Worm (Caenorhabditis elegans): ENCODE data around the gene C47E8.4.

The C47E8.4 gene

ce11 chrV:14695713-14696112 is 10.4 kb upstream of the C47E8.4 start:
- TF ChIP-seq sem-4 (tag; optimal IDR thresholded peaks at IDR 0.05) (no peak), nhr-77 (tag; optimal IDR thresholded peaks at IDR 0.05) (no peak), egl-27 (tag; optimal IDR thresholded peaks at IDR 0.05) (no peak)

DNA sequence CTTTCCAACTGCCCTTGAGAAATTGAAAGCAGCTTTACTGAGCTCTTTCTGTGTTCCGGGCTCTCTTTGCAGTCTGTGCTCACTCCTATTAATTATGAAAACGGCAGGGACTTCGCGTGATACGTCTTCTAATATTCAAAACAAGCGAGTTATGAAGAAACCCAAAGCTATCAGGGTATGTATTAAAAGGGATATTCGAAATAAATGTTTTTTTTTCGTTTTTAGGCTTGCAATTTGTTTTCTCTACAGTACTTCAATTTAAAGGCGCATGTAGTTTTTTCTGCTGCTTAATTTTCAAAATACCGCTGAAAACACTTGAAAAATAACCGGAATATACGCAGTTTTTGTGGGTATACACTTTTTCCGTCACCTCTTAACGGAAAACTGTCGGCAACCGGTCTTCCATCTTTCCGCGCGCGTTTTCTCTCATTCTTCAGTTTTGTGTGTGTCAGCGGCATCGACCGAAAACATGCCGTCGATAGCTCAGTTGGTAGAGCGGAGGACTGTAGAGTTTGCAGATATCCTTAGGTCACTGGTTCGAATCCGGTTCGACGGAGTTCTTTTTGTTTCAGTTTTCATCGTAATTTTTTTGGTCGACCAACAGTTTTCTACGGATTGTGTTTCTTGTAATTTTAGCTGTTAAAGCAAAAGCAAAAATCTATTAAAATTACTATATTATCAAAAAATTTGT is 3.9 kb upstream of the C47E8.4 start, which contains the start of gene gasr-8:
TSS of gene gasr-8 (plus strand) at position 51 of the 691 bp plus-strand sequence.
- TF ChIP-seq snpc-4 (tag; optimal IDR thresholded peaks at IDR 0.05) = no peak
- no peak for TF ChIP-seq lsy-2 (tag; optimal IDR thresholded peaks at IDR 0.05)
- no peak for TF ChIP-seq nhr-6 (tag; optimal IDR thresholded peaks at IDR 0.05)
- TF ChIP-seq mbf-1 (tag; optimal IDR thresholded peaks at IDR 0.05) = no peak
- no peak for TF ChIP-seq nhr-237 (tag; optimal IDR thresholded peaks at IDR 0.05)

DNA sequence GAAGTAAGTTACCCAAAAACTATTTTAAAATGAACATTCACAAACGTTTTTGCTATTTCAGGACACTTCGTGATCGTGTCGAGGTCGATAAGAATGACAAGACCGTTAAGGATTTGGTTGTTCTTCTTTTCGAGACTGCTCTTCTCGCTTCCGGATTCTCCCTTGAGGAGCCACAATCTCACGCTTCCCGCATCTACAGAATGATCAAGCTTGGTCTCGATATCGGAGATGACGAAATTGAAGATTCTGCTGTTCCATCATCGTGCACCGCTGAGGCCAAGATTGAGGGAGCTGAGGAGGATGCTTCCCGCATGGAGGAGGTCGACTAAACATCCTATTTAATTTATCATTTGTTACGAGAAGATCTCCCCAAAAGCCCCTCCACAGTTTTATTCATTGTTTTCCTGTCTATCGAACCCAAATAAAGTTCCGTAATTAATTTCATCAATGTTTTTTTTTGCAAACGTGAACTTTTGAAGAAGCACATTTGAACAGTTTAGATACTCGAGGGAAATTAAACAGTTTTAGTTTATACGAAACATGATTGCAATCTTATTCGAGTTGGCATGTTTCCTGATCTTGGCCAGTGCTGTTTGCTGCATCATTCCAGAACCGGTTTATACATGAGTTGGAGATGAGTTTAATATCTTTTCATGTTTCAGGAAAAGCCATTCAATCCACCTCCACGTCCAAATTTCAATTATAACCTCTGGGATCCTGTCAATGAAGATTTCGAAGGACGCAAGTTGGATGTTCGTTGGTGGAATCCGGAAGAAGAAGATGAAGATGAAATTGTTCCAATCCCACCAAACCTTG is 3.0 kb upstream of the C47E8.4 start, which contains the start of gene C47E8.11:
TSS of gene C47E8.11 (plus strand) at position 520 of the 816 bp plus-strand sequence.
- TF ChIP-seq peb-1 (tag; optimal IDR thresholded peaks at IDR 0.05) (no peak), ama-1 (optimal IDR thresholded peaks at IDR 0.05) (peak; percentile 98), ztf-11 (tag; optimal IDR thresholded peaks at IDR 0.05) (no peak), fos-1 (tag; optimal IDR thresholded peaks at IDR 0.05) (no peak), nhr-129 (tag; optimal IDR thresholded peaks at IDR 0.05) (peak; percentile 65), ztf-4 (tag; optimal IDR thresholded peaks at IDR 0.05) (peak; percentile 92), sma-3 (GFP tag; optimal IDR thresholded peaks at IDR 0.05) (peak; percentile 23), C34F6.9 (tag; optimal IDR thresholded peaks at IDR 0.05) (peak; percentile 61), crh-2 (tag; optimal IDR thresholded peaks at IDR 0.05) (peak; percentile 76), mdl-1 (tag; optimal IDR thresholded peaks at IDR 0.05) (no peak), sma-9 (GFP tag; optimal IDR thresholded peaks at IDR 0.05) (peak; percentile 44), sma-9 (tag; optimal IDR thresholded peaks at IDR 0.05) (no peak), egl-27 (tag; optimal IDR thresholded peaks at IDR 0.05) (no peak), gmeb-1 (tag; optimal IDR thresholded peaks at IDR 0.05) (peak; percentile 53), skn-1 (tag; optimal IDR thresholded peaks at IDR 0.05) (peak; percentile 93), nhr-6 (tag; optimal IDR thresholded peaks at IDR 0.05) (no peak), lsy-2 (tag; optimal IDR thresholded peaks at IDR 0.05) (peak; percentile 6 to 76), nhr-12 (tag; optimal IDR thresholded peaks at IDR 0.05) (peak; percentile 18), lin-13 (GFP tag; optimal IDR thresholded peaks at IDR 0.05) (peak; percentile 63), snpc-4 (tag; optimal IDR thresholded peaks at IDR 0.05) (peak; percentile 44), nhr-25 (tag; optimal IDR thresholded peaks at IDR 0.05) (peak; percentile 14), unc-55 (GFP tag; optimal IDR thresholded peaks at IDR 0.05) (peak; percentile 6), sem-4 (tag; optimal IDR thresholded peaks at IDR 0.05) (peak; percentile 31), F13H6.1 (tag; optimal IDR thresholded peaks at IDR 0.05) (peak; percentile 54), unc-62 (GFP tag; optimal IDR thresholded peaks at IDR 0.05) (no peak)

- TF ChIP-seq fos-1 (tag; optimal IDR thresholded peaks at IDR 0.05) (no peak), ama-1 (optimal IDR thresholded peaks at IDR 0.05) (peak; percentile 60), lin-11 (tag; optimal IDR thresholded peaks at IDR 0.05) (peak; percentile 56), ztf-4 (tag; optimal IDR thresholded peaks at IDR 0.05) (peak; percentile 16), aly-2 (tag; optimal IDR thresholded peaks at IDR 0.05) (no peak), skn-1 (tag; optimal IDR thresholded peaks at IDR 0.05) (peak; percentile 21), ceh-16 (tag; optimal IDR thresholded peaks at IDR 0.05) (no peak), unc-55 (GFP tag; optimal IDR thresholded peaks at IDR 0.05) (no peak), sma-9 (GFP tag; optimal IDR thresholded peaks at IDR 0.05) (no peak), sma-9 (tag; optimal IDR thresholded peaks at IDR 0.05) (no peak), nhr-6 (tag; optimal IDR thresholded peaks at IDR 0.05) (no peak), gmeb-1 (tag; optimal IDR thresholded peaks at IDR 0.05) (no peak)
These were observed 2.0 kb upstream of the C47E8.4 start for ce11 chrV:14687106-14687964.

Data from whole organism, L2 larva.